Fruit fly (Drosophila melanogaster) whole organism, adult: ENCODE results near the gene roq.

Experiments used
- CG11617 ChIP-seq: fragments of 200-800 bp; sonication (Bioruptor generic); optimal IDR thresholded peaks from 2 replicates; lab custom pipeline; 2017; ENCODE audit warnings: mild to moderate bottlenecking, missing biosample characterization, missing genetic modification reagents, missing genetic modification characterization
- CG12768 ChIP-seq: fragments of 200-800 bp; sonication (Bioruptor generic); optimal IDR thresholded peaks from 2 replicates; lab custom pipeline; 2017; ENCODE audit warnings: missing biosample characterization, missing genetic modification characterization, mild to moderate bottlenecking, moderate library complexity, missing genetic modification reagents
- CG14711 ChIP-seq: fragments of 200-800 bp; sonication (Bioruptor generic); optimal IDR thresholded peaks from 2 replicates; lab custom pipeline; 2018; ENCODE audit warnings: missing biosample characterization, mild to moderate bottlenecking, missing genetic modification characterization, moderate library complexity
- CG1620 ChIP-seq: fragments of 200-800 bp; sonication (Bioruptor generic); optimal IDR thresholded peaks from 2 replicates; lab custom pipeline; 2016; ENCODE audit warnings: missing biosample characterization, missing genetic modification characterization
- CG33017 ChIP-seq: fragments of 200-800 bp; sonication (Bioruptor generic); optimal IDR thresholded peaks from 2 replicates; lab custom pipeline; 2018; ENCODE audit warnings: missing biosample characterization, mild to moderate bottlenecking, missing genetic modification characterization, moderate library complexity
- CG5204 ChIP-seq: fragments of 200-800 bp; sonication (Bioruptor generic); optimal IDR thresholded peaks from 2 replicates; lab custom pipeline; 2016; ENCODE audit warnings: missing biosample characterization, missing genetic modification characterization
- CG7045 ChIP-seq: fragments of 200-800 bp; sonication (Bioruptor generic); optimal IDR thresholded peaks from 2 replicates; lab custom pipeline; 2017; ENCODE audit warnings: missing biosample characterization, mild to moderate bottlenecking, missing genetic modification characterization
- CG7101 ChIP-seq: fragments of 200-800 bp; sonication (Bioruptor generic); optimal IDR thresholded peaks from 2 replicates; lab custom pipeline; 2018; ENCODE audit warnings: missing biosample characterization, mild to moderate bottlenecking, missing genetic modification characterization, moderate library complexity
- Clk ChIP-seq: fragments of 200-800 bp; sonication (Bioruptor generic); optimal IDR thresholded peaks from 2 replicates; lab custom pipeline; 2017; ENCODE audit warnings: missing biosample characterization, missing genetic modification characterization
- Crg-1 ChIP-seq: fragments of 200-800 bp; sonication (Bioruptor generic); optimal IDR thresholded peaks from 2 replicates; lab custom pipeline; 2016; ENCODE audit warnings: missing biosample characterization, missing genetic modification characterization
- Hr96 ChIP-seq: fragments of 200-800 bp; sonication (Bioruptor generic); optimal IDR thresholded peaks from 2 replicates; lab custom pipeline; 2016; ENCODE audit warnings: missing biosample characterization, missing genetic modification characterization
- Mnt ChIP-seq: fragments of 200-800 bp; sonication (Bioruptor generic); optimal IDR thresholded peaks from 2 replicates; lab custom pipeline; 2016; ENCODE audit warnings: missing biosample characterization, mild to moderate bottlenecking, missing genetic modification characterization
- bab1 ChIP-seq: fragments of 200-800 bp; sonication (Bioruptor generic); optimal IDR thresholded peaks from 3 replicates; lab custom pipeline; 2019; ENCODE audit warnings: missing biosample characterization, mild to moderate bottlenecking, missing genetic modification characterization, moderate library complexity
- cic ChIP-seq: fragments of 200-800 bp; sonication (Bioruptor generic); optimal IDR thresholded peaks from 2 replicates; lab custom pipeline; 2017; ENCODE audit warnings: missing biosample characterization, mild to moderate bottlenecking, missing genetic modification characterization, moderate library complexity
- cnc ChIP-seq, 2 experiments: fragments of >200 bp; optimal IDR thresholded peaks; 2 replicates each; lab custom pipeline; 2017
- kay ChIP-seq: fragments of 200-800 bp; sonication (Bioruptor generic); peaks from one replicate; lab custom pipeline; 2016; ENCODE audit warnings: missing biosample characterization, missing genetic modification characterization, borderline replicate concordance
- ovo ChIP-seq: fragments of 200-800 bp; sonication (Bioruptor generic); optimal IDR thresholded peaks from 2 replicates; lab custom pipeline; 2016; ENCODE audit warnings: missing biosample characterization, missing genetic modification characterization
- pad ChIP-seq: fragments of 200-800 bp; sonication (Bioruptor generic); optimal IDR thresholded peaks from 3 replicates; lab custom pipeline; 2017; ENCODE audit warnings: missing biosample characterization, missing genetic modification characterization, mild to moderate bottlenecking, moderate library complexity, missing genetic modification reagents
- tj ChIP-seq: fragments of 200-800 bp; sonication (Bioruptor generic); optimal IDR thresholded peaks from 3 replicates; lab custom pipeline; 2017; ENCODE audit warnings: missing biosample characterization, mild to moderate bottlenecking, missing genetic modification characterization, moderate library complexity
- toe ChIP-seq: fragments of 200-800 bp; sonication (Bioruptor generic); optimal IDR thresholded peaks from 2 replicates; lab custom pipeline; 2016; ENCODE audit warnings: missing biosample characterization, missing genetic modification characterization

roq gene

DNA sequence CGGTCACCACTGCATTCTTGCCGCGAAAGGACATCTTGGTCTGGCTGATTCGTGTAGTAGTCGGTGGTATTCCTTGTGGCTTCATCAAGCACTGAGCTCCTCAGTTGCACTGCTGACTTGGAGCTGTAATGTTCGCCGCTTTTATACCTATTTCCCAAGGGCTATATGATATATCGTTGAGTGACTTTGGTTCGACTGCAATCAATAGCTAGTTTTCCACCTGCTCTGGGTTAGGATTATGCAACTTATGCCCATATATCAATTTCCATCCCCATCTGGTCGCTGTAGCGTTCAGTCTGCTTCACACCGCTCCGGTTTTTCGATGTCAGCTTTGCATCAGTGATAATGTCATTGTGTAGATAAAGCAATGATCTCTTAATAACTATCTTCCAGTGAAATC, 24.2 kb downstream of the roq start, which contains the start of gene Pdh:
Gene Pdh (minus strand): TSS at position 101 of the 400 bp plus-strand sequence.
- TF ChIP-seq cnc (optimal IDR thresholded peaks at IDR 0.05; lab: Kevin White, UChicago) (no peak), Hr96 (GFP tag; lab: Kevin White, UChicago) (no peak), tj (no peak), kay (GFP tag; lab: Kevin White, UChicago) (no peak), CG7045 (no peak), CG12768 (GFP tag; lab: Kevin White, UChicago) (no peak), cic (no peak), CG5204 (no peak), CG7101 (tag; lab: Kevin White, UChicago) (no peak)

DNA sequence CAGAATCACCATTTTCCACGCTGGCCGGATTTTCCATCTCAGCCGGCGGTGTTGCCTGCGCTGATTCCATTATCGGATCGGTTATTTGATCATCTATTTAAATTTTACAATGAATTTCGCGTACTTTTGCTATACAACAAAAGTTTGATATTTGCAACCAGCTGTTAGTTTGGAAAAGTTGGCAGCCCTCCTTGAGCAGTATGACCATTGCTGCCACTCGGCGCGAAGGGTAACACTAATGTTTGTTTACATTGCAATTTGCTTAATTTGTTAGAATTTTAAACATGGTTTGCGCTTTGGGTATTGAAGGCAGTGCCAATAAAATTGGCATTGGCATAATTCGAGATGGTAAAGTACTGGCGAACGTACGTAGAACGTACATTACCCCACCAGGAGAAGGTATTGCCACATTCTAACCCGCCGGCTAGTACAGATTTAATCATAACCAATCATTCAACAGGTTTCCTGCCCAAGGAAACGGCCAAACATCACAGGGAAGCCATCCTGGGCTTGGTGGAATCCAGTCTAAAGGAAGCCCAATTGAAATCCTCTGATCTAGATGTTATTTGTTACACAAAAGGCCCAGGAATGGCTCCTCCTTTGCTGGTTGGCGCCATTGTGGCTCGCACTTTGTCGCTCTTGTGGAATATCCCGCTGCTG, 26.5 kb downstream of the roq start, which contains the start of the genes Golgin104 and Tcs3:
Gene Golgin104 (minus strand): TSS at position 182 of the 660 bp plus-strand sequence.
Gene Tcs3 (plus strand): TSS at position 222 of the 660 bp plus-strand sequence.
- TF ChIP-seq cnc (optimal IDR thresholded peaks at IDR 0.05; lab: Kevin White, UChicago) = no peak
- no peak for TF ChIP-seq pad (GFP tag; lab: Kevin White, UChicago)
- no peak for TF ChIP-seq CG12768 (GFP tag; lab: Kevin White, UChicago)
- TF ChIP-seq bab1 = peak; percentile 57

DNA sequence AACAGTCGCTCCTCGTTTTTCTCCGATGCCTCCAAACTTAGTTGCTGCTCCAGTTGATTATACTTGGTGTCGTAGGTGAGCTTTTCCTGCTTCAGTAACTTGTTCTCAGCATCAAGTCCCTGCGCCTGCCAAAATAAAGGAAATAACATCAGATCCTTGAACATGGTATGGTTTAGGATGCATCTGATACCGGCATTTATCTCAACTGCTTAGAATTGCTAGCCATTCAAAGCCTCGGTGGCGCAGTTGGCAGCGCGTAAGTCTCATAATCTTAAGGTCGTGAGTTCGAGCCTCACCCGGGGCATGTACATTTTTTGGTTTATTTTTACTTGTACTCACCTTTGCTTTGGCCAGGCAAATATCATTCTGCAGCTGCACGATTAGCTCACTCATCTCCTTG, 28.7 kb downstream of the roq start:
- TF ChIP-seq CG14711 (tag; lab: Kevin White, UChicago) = no peak
- TF ChIP-seq CG5204 = no peak
- no peak for TF ChIP-seq CG33017 (tag; lab: Kevin White, UChicago)
- no peak for TF ChIP-seq CG1620 (GFP tag; lab: Kevin White, UChicago)
- TF ChIP-seq CG12768 (GFP tag; lab: Kevin White, UChicago) = no peak
- no peak for TF ChIP-seq Clk
- no peak for TF ChIP-seq CG7101 (tag; lab: Kevin White, UChicago)
- no peak for TF ChIP-seq CG7045
- TF ChIP-seq ovo = no peak

DNA sequence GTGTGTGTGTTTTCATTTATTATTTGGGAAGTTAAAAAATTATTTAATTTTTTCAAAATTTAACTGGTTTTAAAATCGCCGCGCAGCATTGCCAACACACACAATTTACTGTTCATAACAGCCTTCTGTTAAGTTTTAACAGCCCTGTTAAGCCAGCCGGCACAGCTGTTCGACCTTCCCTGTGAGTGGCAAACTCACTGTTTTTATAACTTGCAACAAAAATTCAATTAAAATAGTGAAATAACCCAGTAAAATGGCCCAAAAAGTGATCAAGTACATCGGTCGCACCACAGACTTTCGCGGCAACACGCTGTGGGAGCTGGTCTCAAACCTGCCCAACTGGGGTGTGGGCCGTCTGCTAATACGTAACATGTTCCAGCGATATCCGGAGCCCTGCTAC, 30.5 kb downstream of the roq start, which contains the start of gene mRpS34:
Gene mRpS34 (plus strand): TSS at position 161 of the 400 bp plus-strand sequence.
- TF ChIP-seq CG7045 = no peak
- TF ChIP-seq CG14711 (tag; lab: Kevin White, UChicago) = no peak
- no peak for TF ChIP-seq CG1620 (GFP tag; lab: Kevin White, UChicago)
- TF ChIP-seq Crg-1 = no peak
- TF ChIP-seq CG5204 = no peak
- no peak for TF ChIP-seq bab1
- TF ChIP-seq Hr96 (GFP tag; lab: Kevin White, UChicago) = no peak
- TF ChIP-seq Clk = no peak
- TF ChIP-seq cic = no peak
- TF ChIP-seq Mnt (GFP tag; lab: Kevin White, UChicago) = no peak

DNA sequence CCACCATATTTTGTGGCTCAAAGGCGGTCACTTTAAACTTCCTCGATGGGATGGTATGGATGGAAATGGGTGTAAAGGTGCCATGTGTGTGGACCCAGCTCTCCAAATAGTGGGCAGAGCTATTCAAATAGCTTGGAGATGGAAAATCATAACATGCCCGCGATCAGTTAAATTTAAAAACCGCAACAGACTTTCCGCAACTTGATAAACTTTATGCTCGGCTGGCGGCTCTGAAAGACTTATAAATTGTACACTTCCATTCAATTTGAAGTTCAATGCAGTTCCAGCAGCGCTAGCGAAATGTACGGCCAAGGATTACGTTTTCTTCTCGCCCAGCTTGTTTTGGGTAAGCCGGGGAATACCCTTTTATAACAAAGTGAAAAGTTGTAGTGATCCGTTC, 32.3 kb downstream of the roq start, which contains the start of gene CG33257:
Gene CG33257 (plus strand): TSS at position 301 of the 400 bp plus-strand sequence.
- TF ChIP-seq CG5204 = no peak

DNA sequence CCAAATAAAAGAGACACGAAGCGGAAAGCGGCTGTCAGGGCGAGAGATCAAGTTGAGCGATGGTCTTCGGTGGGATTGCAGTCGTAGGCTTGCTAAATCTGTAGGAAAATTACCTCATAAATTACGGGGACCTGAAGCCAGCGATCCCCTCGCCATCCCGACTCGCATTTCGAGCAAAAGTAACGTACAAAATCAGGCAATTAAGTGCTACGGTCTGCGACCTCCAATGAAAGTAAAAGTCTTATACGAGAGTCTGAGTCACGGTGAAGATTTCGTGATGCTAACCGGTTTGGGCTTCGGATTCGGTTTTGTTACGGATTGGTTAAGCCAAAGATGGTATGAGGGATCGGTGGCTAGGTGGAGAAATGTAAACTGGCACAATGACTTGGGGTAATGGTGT, 38.5 kb downstream of the roq start:
- no peak for TF ChIP-seq Clk
- no peak for TF ChIP-seq CG5204
- no peak for TF ChIP-seq bab1
- TF ChIP-seq CG1620 (GFP tag; lab: Kevin White, UChicago) = no peak
- no peak for TF ChIP-seq Crg-1
- TF ChIP-seq CG12768 (GFP tag; lab: Kevin White, UChicago) = no peak
- TF ChIP-seq ovo = no peak

DNA sequence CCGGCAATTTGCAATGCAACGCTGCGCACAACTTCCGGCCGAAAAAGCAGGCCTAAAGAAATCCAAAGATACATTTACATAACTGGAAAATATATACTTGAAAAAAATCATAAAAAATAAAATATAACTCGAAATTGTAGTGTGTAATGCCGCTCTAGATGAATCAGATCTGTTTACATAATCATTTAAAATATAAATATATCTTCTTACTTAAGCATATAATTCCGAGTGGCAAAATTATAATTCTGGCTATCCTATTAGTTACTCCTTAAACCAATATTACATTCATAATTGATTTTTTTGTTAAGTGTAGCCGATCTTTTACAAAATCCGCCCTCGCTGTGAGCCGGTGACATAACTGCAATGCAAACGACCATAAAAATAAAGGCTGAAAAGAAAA, 38.9 kb downstream of the roq start:
- TF ChIP-seq CG11617 = no peak
- TF ChIP-seq CG5204 = no peak
- no peak for TF ChIP-seq toe (GFP tag; lab: Kevin White, UChicago)
- TF ChIP-seq Hr96 (GFP tag; lab: Kevin White, UChicago) = no peak
- TF ChIP-seq ovo = no peak
- TF ChIP-seq CG7101 (tag; lab: Kevin White, UChicago) = no peak
- no peak for TF ChIP-seq CG33017 (tag; lab: Kevin White, UChicago)
- no peak for TF ChIP-seq bab1
- TF ChIP-seq cnc (optimal IDR thresholded peaks at IDR 0.05; lab: Kevin White, UChicago) = no peak
- no peak for TF ChIP-seq kay (GFP tag; lab: Kevin White, UChicago)
- TF ChIP-seq cic = no peak
- TF ChIP-seq Clk = no peak
- TF ChIP-seq CG1620 (GFP tag; lab: Kevin White, UChicago) = no peak
- no peak for TF ChIP-seq pad (GFP tag; lab: Kevin White, UChicago)
- no peak for TF ChIP-seq CG7045
- TF ChIP-seq Mnt (GFP tag; lab: Kevin White, UChicago) = no peak
- no peak for TF ChIP-seq Crg-1
- no peak for TF ChIP-seq CG12768 (GFP tag; lab: Kevin White, UChicago)
- TF ChIP-seq CG14711 (tag; lab: Kevin White, UChicago) = no peak
- no peak for TF ChIP-seq tj

DNA sequence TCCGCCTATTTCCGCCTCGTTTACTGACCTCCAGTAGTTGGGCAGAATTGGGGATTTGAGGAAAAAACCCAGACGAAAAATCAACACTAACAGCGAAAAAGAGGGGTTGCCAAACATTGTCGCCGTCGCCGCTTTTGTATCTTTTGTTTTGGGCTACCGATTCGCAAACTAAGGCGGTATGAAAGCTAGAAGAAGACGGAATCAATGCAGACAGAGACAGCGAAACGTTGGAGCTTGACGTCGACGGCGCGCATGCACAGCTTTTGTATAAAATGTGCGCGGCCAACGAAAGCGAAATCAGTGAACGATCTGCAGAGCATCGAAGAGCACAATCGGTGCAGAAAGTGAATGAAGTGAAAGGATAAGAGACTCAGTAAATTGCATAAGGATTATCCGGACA, 39.7 kb downstream of the roq start, which contains the start of gene CG4998:
Gene CG4998 (plus strand): TSS at position 301 of the 400 bp plus-strand sequence.
- TF ChIP-seq Hr96 (GFP tag; lab: Kevin White, UChicago) = no peak
- TF ChIP-seq kay (GFP tag; lab: Kevin White, UChicago) = no peak
